Worm (Caenorhabditis elegans) whole organism, L1 larva: Measurements from ENCODE around the gene Y48A6C.8.
A peak's percentile ranks its signal among the peaks of the same experiment; 100 is the strongest.

Source experiments
- aly-2 ChIP-seq: fragments of 150-350 bp; optimal IDR thresholded peaks from 2 replicates; lab custom pipeline; 2014; ENCODE audit warnings: missing biosample characterization, missing genetic modification characterization
- ces-1 ChIP-seq: fragments of 150-350 bp; optimal IDR thresholded peaks from 2 replicates; lab custom pipeline; 2014; ENCODE audit warnings: missing biosample characterization, missing genetic modification reagents, missing genetic modification characterization
- lsy-2 ChIP-seq, 2 experiments: fragments of 150-350 bp; optimal IDR thresholded peaks; 2 replicates each; lab custom pipeline; 2014; ENCODE audit warnings: missing biosample characterization in 2 of 2, missing genetic modification characterization in 2 of 2
- mdl-1 ChIP-seq, 2 experiments: fragments of 150-350 bp; optimal IDR thresholded peaks; 2 replicates each; lab custom pipeline; 2014 to 2017; ENCODE audit warnings: missing biosample characterization in 2 of 2, missing genetic modification characterization in 2 of 2, inconsistent platforms in 1 of 2
- nhr-12 ChIP-seq: sonication (generic microtip); optimal IDR thresholded peaks from 2 replicates; lab custom pipeline; 2017; ENCODE audit warnings: missing biosample characterization, missing genetic modification characterization
- nhr-90 ChIP-seq: sonication (generic microtip); optimal IDR thresholded peaks from 2 replicates; lab custom pipeline; 2016; ENCODE audit warnings: mild to moderate bottlenecking, missing genetic modification characterization, missing compliant biosample characterization; ENCODE audit not compliant: poor library complexity
- skn-1 ChIP-seq: fragments of 150-350 bp; optimal IDR thresholded peaks from 2 replicates; lab custom pipeline; 2014; ENCODE audit warnings: missing biosample characterization, missing genetic modification characterization
- unc-86 ChIP-seq: sonication (generic microtip); optimal IDR thresholded peaks from 2 replicates; lab custom pipeline; 2016; ENCODE audit warnings: missing genetic modification characterization, missing compliant biosample characterization

DNA sequence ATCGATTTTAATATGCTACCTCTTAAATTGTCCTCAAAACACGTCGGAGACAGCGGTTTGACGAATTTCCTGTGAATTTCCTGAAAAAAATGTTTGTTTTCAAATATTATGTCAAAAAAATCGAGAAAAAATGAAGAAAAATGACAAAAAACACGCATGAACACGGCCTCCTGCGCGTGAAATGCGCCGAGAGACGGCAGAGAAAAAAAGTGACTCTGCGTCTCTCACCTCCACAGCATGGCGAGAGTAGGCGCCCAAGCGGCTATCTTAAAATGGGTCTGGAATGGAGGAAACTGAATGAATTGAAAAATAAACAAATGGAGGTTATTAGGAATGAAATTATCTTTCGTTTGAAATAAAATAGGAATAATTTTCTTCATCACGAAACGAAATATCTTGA lies 16.7 kb downstream of the Y48A6C.8 start:
- TF ChIP-seq skn-1 (tag; lab: Kevin White, UChicago) (peak; percentile 55), mdl-1 (tag; optimal IDR thresholded peaks at IDR 0.05; lab: Kevin White, UChicago) (peak in 1 of 2 experiments; percentile 20), aly-2 (tag; lab: Kevin White, UChicago) (no peak), nhr-12 (tag; lab: Kevin White, UChicago) (no peak), nhr-90 (tag; lab: Kevin White, UChicago) (peak; percentile 78), ces-1 (GFP tag; lab: Kevin White, UChicago) (no peak), lsy-2 (tag; optimal IDR thresholded peaks at IDR 0.05; lab: Kevin White, UChicago) (peak; percentile 61 to 74), unc-86 (tag; lab: Kevin White, UChicago) (peak; percentile 77)
